Fruit fly (Drosophila melanogaster) whole organism, embryonic: ENCODE measurements around the gene CG32708.

Experiments used
- CG10147 ChIP-seq: fragments of 200-800 bp; sonication (Bioruptor generic); optimal IDR thresholded peaks from 2 replicates; lab custom pipeline; 2019; ENCODE audit warnings: missing biosample characterization, mild to moderate bottlenecking, missing genetic modification characterization, moderate library complexity
- CG10274 ChIP-seq: fragments of 200-800 bp; sonication (Bioruptor generic); optimal IDR thresholded peaks from 3 replicates; lab custom pipeline; 2017; ENCODE audit warnings: missing biosample characterization, mild to moderate bottlenecking, missing genetic modification characterization
- CG10959 ChIP-seq: fragments of 200-800 bp; sonication (Bioruptor generic); IDR thresholded peaks from 2 replicates; pipeline ENCODE4 v1.3.6; 2022; ENCODE audit warnings: missing biosample characterization, missing genetic modification characterization
- CG11504 ChIP-seq: fragments of 200-800 bp; sonication (Bioruptor generic); optimal IDR thresholded peaks from 3 replicates; lab custom pipeline; 2019; ENCODE audit warnings: missing biosample characterization, mild to moderate bottlenecking, missing genetic modification characterization, moderate library complexity
- CG11695 ChIP-seq: fragments of 200-800 bp; sonication (Bioruptor generic); IDR thresholded peaks from 3 replicates; pipeline ENCODE4 v1.3.6; 2022; ENCODE audit warnings: missing biosample characterization, missing genetic modification characterization
- CG12155 ChIP-seq: fragments of 200-800 bp; sonication (Bioruptor generic); optimal IDR thresholded peaks from 3 replicates; lab custom pipeline; 2016; ENCODE audit warnings: missing biosample characterization, missing genetic modification characterization
- CG14050 ChIP-seq: fragments of 200-800 bp; sonication (Bioruptor generic); IDR thresholded peaks from 3 replicates; pipeline ENCODE4 v1.3.6; 2022; ENCODE audit warnings: missing biosample characterization, missing genetic modification characterization
- CG15011 ChIP-seq: fragments of 200-800 bp; sonication (Bioruptor generic); optimal IDR thresholded peaks from 3 replicates; lab custom pipeline; 2018; ENCODE audit warnings: missing biosample characterization, mild to moderate bottlenecking, missing genetic modification characterization
- CG16779 ChIP-seq: fragments of 200-800 bp; sonication (Bioruptor generic); IDR thresholded peaks from 2 replicates; pipeline ENCODE4 v1.3.6; 2022; ENCODE audit warnings: missing biosample characterization, missing genetic modification characterization
- CG17612 ChIP-seq: fragments of 200-800 bp; sonication (Bioruptor generic); IDR thresholded peaks from 2 replicates; pipeline ENCODE4 v1.3.6; 2022; ENCODE audit warnings: missing biosample characterization, missing genetic modification characterization
- CG2120 ChIP-seq: fragments of 200-800 bp; sonication (Bioruptor generic); optimal IDR thresholded peaks from 3 replicates; lab custom pipeline; 2016; ENCODE audit warnings: missing biosample characterization, missing genetic modification characterization
- CG2199 ChIP-seq: fragments of 200-800 bp; sonication (Bioruptor generic); IDR thresholded peaks from 3 replicates; pipeline ENCODE4 v1.3.6; 2022; ENCODE audit warnings: missing biosample characterization, missing genetic modification characterization
- CG31441 ChIP-seq: fragments of 200-800 bp; sonication (Bioruptor generic); IDR thresholded peaks from 2 replicates; pipeline ENCODE4 v1.3.6; 2022; ENCODE audit warnings: missing biosample characterization, missing genetic modification characterization
- CG32532 ChIP-seq: fragments of 200-800 bp; sonication (Bioruptor generic); IDR thresholded peaks from 2 replicates; pipeline ENCODE4 v1.3.6; 2022; ENCODE audit warnings: missing biosample characterization, missing genetic modification characterization
- CG34376 ChIP-seq: fragments of 200-800 bp; sonication (Bioruptor generic); optimal IDR thresholded peaks from 2 replicates; lab custom pipeline; 2018; ENCODE audit warnings: missing biosample characterization, mild to moderate bottlenecking, missing genetic modification characterization
- CG3995 ChIP-seq: fragments of 200-800 bp; sonication (Bioruptor generic); optimal IDR thresholded peaks from 3 replicates; lab custom pipeline; 2016; ENCODE audit warnings: missing biosample characterization, missing genetic modification characterization
- CG4282 ChIP-seq: fragments of 200-800 bp; sonication (Bioruptor generic); optimal IDR thresholded peaks from 2 replicates; lab custom pipeline; 2016; ENCODE audit warnings: missing biosample characterization, missing genetic modification characterization
- CG4617 ChIP-seq: fragments of 200-800 bp; sonication (Bioruptor generic); optimal IDR thresholded peaks from 3 replicates; lab custom pipeline; 2016; ENCODE audit warnings: missing biosample characterization, missing genetic modification characterization, borderline replicate concordance
- CG6791 ChIP-seq: fragments of 200-800 bp; sonication (Bioruptor generic); IDR thresholded peaks from 3 replicates; pipeline ENCODE4 v1.3.6; 2022; ENCODE audit warnings: missing biosample characterization, missing genetic modification characterization; ENCODE audit not compliant: partially characterized antibody
- Elba2 ChIP-seq: fragments of 200-800 bp; sonication (Bioruptor generic); optimal IDR thresholded peaks from 3 replicates; lab custom pipeline; 2016; ENCODE audit warnings: missing biosample characterization, missing genetic modification characterization
- Gug ChIP-seq: fragments of 200-800 bp; sonication (Bioruptor generic); IDR thresholded peaks from 4 replicates; pipeline ENCODE4 v1.3.6; 2022; ENCODE audit warnings: missing biosample characterization, missing genetic modification characterization
- Hey ChIP-seq: fragments of 200-800 bp; sonication (Bioruptor generic); optimal IDR thresholded peaks from 3 replicates; lab custom pipeline; 2018; ENCODE audit warnings: missing biosample characterization, mild to moderate bottlenecking, missing genetic modification characterization
- HmgD ChIP-seq: fragments of 200-800 bp; sonication (Bioruptor generic); optimal IDR thresholded peaks from 3 replicates; lab custom pipeline; 2016; ENCODE audit warnings: missing biosample characterization, missing genetic modification characterization
- Hsf ChIP-seq: fragments of 200-800 bp; sonication (Bioruptor generic); optimal IDR thresholded peaks from 3 replicates; lab custom pipeline; 2016; ENCODE audit warnings: missing biosample characterization, missing genetic modification characterization
- Jarid2 ChIP-seq: fragments of 200-800 bp; sonication (Bioruptor generic); optimal IDR thresholded peaks from 3 replicates; lab custom pipeline; 2017; ENCODE audit warnings: mild to moderate bottlenecking, missing biosample characterization, missing genetic modification reagents, missing genetic modification characterization
- Max ChIP-seq: fragments of 200-800 bp; sonication (Bioruptor generic); optimal IDR thresholded peaks from 2 replicates; lab custom pipeline; 2016; ENCODE audit warnings: missing biosample characterization, mild to moderate bottlenecking, missing genetic modification characterization
- Nf-YB ChIP-seq: fragments of 200-800 bp; sonication (Bioruptor generic); optimal IDR thresholded peaks from 3 replicates; lab custom pipeline; 2019; ENCODE audit warnings: missing biosample characterization, mild to moderate bottlenecking, missing genetic modification characterization, moderate library complexity
- Sin3A ChIP-seq: fragments of >200 bp; optimal IDR thresholded peaks from 2 replicates; lab custom pipeline; 2018
- aop ChIP-seq: fragments of 200-800 bp; sonication (Bioruptor generic); IDR thresholded peaks from 2 replicates; pipeline ENCODE4 v1.3.6; 2022; ENCODE audit warnings: missing biosample characterization, missing genetic modification characterization
- chinmo ChIP-seq: fragments of 200-800 bp; sonication (Bioruptor generic); IDR thresholded peaks from 4 replicates; pipeline ENCODE4 v1.3.6; 2022; ENCODE audit warnings: missing biosample characterization, missing genetic modification characterization; ENCODE audit not compliant: partially characterized antibody
- chm ChIP-seq: fragments of 200-800 bp; sonication (Bioruptor generic); IDR thresholded peaks from 2 replicates; pipeline ENCODE4 v1.3.6; 2022; ENCODE audit warnings: missing biosample characterization, missing genetic modification characterization
- dmrt99B ChIP-seq: fragments of 200-800 bp; sonication (Bioruptor generic); optimal IDR thresholded peaks from 2 replicates; lab custom pipeline; 2018; ENCODE audit warnings: missing biosample characterization, mild to moderate bottlenecking, missing genetic modification characterization, moderate library complexity
- eve ChIP-seq, 2 experiments: fragments of >200 bp; optimal IDR thresholded peaks; 2 replicates each; lab custom pipeline; 2017; ENCODE audit warnings: missing biosample characterization in 2 of 2, missing genetic modification characterization in 2 of 2
- fu2 ChIP-seq: fragments of 200-800 bp; sonication (Bioruptor generic); optimal IDR thresholded peaks from 2 replicates; lab custom pipeline; 2016; ENCODE audit warnings: missing biosample characterization, missing genetic modification characterization
- gem ChIP-seq: fragments of 200-800 bp; sonication (Bioruptor generic); optimal IDR thresholded peaks from 2 replicates; lab custom pipeline; 2019; ENCODE audit warnings: missing biosample characterization, mild to moderate bottlenecking, missing genetic modification characterization, moderate library complexity
- grau ChIP-seq: fragments of 200-800 bp; optimal IDR thresholded peaks from 3 replicates; lab custom pipeline; 2019; ENCODE audit warnings: missing biosample characterization, mild to moderate bottlenecking, missing genetic modification characterization, moderate library complexity
- gro ChIP-seq: fragments of 200-800 bp; sonication (Bioruptor generic); optimal IDR thresholded peaks from 2 replicates; lab custom pipeline; 2016; ENCODE audit warnings: missing biosample characterization, missing genetic modification characterization
- gsb ChIP-seq: fragments of 200-800 bp; sonication (Bioruptor generic); IDR thresholded peaks from 2 replicates; pipeline ENCODE4 v1.3.6; 2022; ENCODE audit warnings: missing biosample characterization, missing genetic modification characterization
- h ChIP-seq: fragments of >200 bp; optimal IDR thresholded peaks from 2 replicates; lab custom pipeline; 2017
- hth ChIP-seq: fragments of >200 bp; optimal IDR thresholded peaks from 2 replicates; lab custom pipeline; 2017; ENCODE audit warnings: inconsistent platforms
- knrl ChIP-seq: fragments of 200-800 bp; sonication (Bioruptor generic); IDR thresholded peaks from 3 replicates; pipeline ENCODE4 v1.3.6; 2022; ENCODE audit warnings: missing biosample characterization, missing genetic modification characterization; ENCODE audit not compliant: partially characterized antibody
- nom ChIP-seq: fragments of 200-800 bp; sonication (Bioruptor generic); optimal IDR thresholded peaks from 2 replicates; lab custom pipeline; 2017; ENCODE audit warnings: missing biosample characterization, missing genetic modification characterization, mild to moderate bottlenecking, moderate library complexity, missing genetic modification reagents
- oc ChIP-seq: fragments of 200-800 bp; sonication (Bioruptor generic); optimal IDR thresholded peaks from 2 replicates; lab custom pipeline; 2018; ENCODE audit warnings: missing biosample characterization, mild to moderate bottlenecking, missing genetic modification characterization, moderate library complexity
- odd ChIP-seq: fragments of 200-800 bp; sonication (Bioruptor generic); optimal IDR thresholded peaks from 2 replicates; lab custom pipeline; 2017; ENCODE audit warnings: missing biosample characterization, mild to moderate bottlenecking, missing genetic modification characterization
- psq ChIP-seq: fragments of 200-800 bp; sonication (Bioruptor generic); optimal IDR thresholded peaks from 2 replicates; lab custom pipeline; 2017; ENCODE audit warnings: missing biosample characterization, missing genetic modification characterization
- ranshi ChIP-seq: fragments of 200-800 bp; sonication (Bioruptor generic); IDR thresholded peaks from 2 replicates; pipeline ENCODE4 v1.3.6; 2022; ENCODE audit warnings: missing biosample characterization, missing genetic modification characterization
- shn ChIP-seq: fragments of 200-800 bp; sonication (Bioruptor generic); optimal IDR thresholded peaks from 3 replicates; lab custom pipeline; 2016; ENCODE audit warnings: missing biosample characterization, missing genetic modification characterization
- sna ChIP-seq: fragments of 200-800 bp; sonication (Bioruptor generic); IDR thresholded peaks from 2 replicates; pipeline ENCODE4 v1.3.6; 2022; ENCODE audit warnings: missing biosample characterization, missing genetic modification characterization; ENCODE audit not compliant: partially characterized antibody
- trh ChIP-seq: fragments of 200-800 bp; sonication (Bioruptor generic); optimal IDR thresholded peaks from 2 replicates; lab custom pipeline; 2016; ENCODE audit warnings: missing biosample characterization, missing genetic modification characterization
- tx ChIP-seq: fragments of 200-800 bp; sonication (Bioruptor generic); optimal IDR thresholded peaks from 2 replicates; lab custom pipeline; 2016; ENCODE audit warnings: missing biosample characterization, missing genetic modification characterization
- vnd ChIP-seq: fragments of 200-800 bp; sonication (Bioruptor generic); IDR thresholded peaks from 3 replicates; pipeline ENCODE4 v1.3.6; 2022; ENCODE audit warnings: missing biosample characterization, missing genetic modification characterization; ENCODE audit not compliant: partially characterized antibody
- vvl ChIP-seq: fragments of 200-800 bp; sonication (Bioruptor generic); IDR thresholded peaks from 2 replicates; pipeline ENCODE4 v1.3.6; 2022; ENCODE audit warnings: missing biosample characterization, missing genetic modification characterization
- zen2 ChIP-seq: fragments of 200-800 bp; sonication (Bioruptor generic); IDR thresholded peaks from 3 replicates; pipeline ENCODE4 v1.3.6; 2022; ENCODE audit warnings: missing biosample characterization, missing genetic modification characterization; ENCODE audit not compliant: partially characterized antibody

CG32708 gene

dm6 chrX:9085726-9086125 is at the start of gene CG32708 (continued):
- TF ChIP-seq ranshi (GFP tag; lab: Robert Waterston, UW) (no peak), CG10959 (no peak), chinmo (GFP tag; lab: Robert Waterston, UW) (0 out of 4 replicates have a peak, but pooled peaks have one; percentile 77), CG2120 (GFP tag; lab: Kevin White, UChicago) (no peak), CG4282 (GFP tag; lab: Kevin White, UChicago) (no peak), Hey (tag; lab: Kevin White, UChicago) (no peak), Gug (no peak), tx (no peak), hth (lab: Kevin White, UChicago) (no peak), CG32532 (GFP tag; lab: Robert Waterston, UW) (no peak), CG2199 (GFP tag; lab: Robert Waterston, UW) (no peak), CG11695 (GFP tag; lab: Robert Waterston, UW) (no peak), CG12155 (no peak), aop (GFP tag; lab: Robert Waterston, UW) (no peak), Jarid2 (no peak), chm (GFP tag; lab: Robert Waterston, UW) (no peak), sna (GFP tag; lab: Robert Waterston, UW) (peak; percentile 66), eve (GFP tag; optimal IDR thresholded peaks at IDR 0.05; lab: Kevin White, UChicago) (no peak), shn (no peak), zen2 (GFP tag; lab: Robert Waterston, UW) (peak; percentile 66; the same call in 2 of the 3 replicates), CG15011 (GFP tag; lab: Kevin White, UChicago) (no peak), vnd (GFP tag; lab: Robert Waterston, UW) (peak; percentile 60; the same call in 2 of the 3 replicates), CG10274 (no peak), gro (GFP tag; lab: Kevin White, UChicago) (peak; percentile 16), h (lab: Kevin White, UChicago) (no peak), Nf-YB (no peak), CG14050 (GFP tag; lab: Robert Waterston, UW) (no peak), CG6791 (peak; percentile 65; the same call in 2 of the 3 replicates), dmrt99B (tag; lab: Kevin White, UChicago) (no peak), grau (tag; lab: Kevin White, UChicago) (no peak), CG4617 (GFP tag; lab: Kevin White, UChicago) (no peak), CG34376 (GFP tag; lab: Kevin White, UChicago) (no peak), Sin3A (lab: Kevin White, UChicago) (no peak), psq (GFP tag; lab: Kevin White, UChicago) (no peak), Max (GFP tag; lab: Kevin White, UChicago) (no peak), Elba2 (no peak), vvl (GFP tag; lab: Robert Waterston, UW) (no peak), CG31441 (GFP tag; lab: Robert Waterston, UW) (no peak), nom (GFP tag; lab: Kevin White, UChicago) (peak; percentile 16), trh (no peak), CG16779 (no peak), CG11504 (no peak), oc (tag; lab: Kevin White, UChicago) (no peak), Hsf (no peak), HmgD (GFP tag; lab: Kevin White, UChicago) (no peak), CG17612 (no peak), fu2 (GFP tag; lab: Kevin White, UChicago) (no peak), CG3995 (GFP tag; lab: Kevin White, UChicago) (no peak), gem (tag; lab: Kevin White, UChicago) (no peak), odd (GFP tag; lab: Kevin White, UChicago) (no peak), knrl (GFP tag; lab: Robert Waterston, UW) (peak; percentile 61; the same call in 2 of the 3 replicates), CG10147 (GFP tag; lab: Kevin White, UChicago) (no peak), gsb (no peak)
